Fruit fly (Drosophila melanogaster): Measurements from ENCODE around the gene lz.

lz gene

DNA sequence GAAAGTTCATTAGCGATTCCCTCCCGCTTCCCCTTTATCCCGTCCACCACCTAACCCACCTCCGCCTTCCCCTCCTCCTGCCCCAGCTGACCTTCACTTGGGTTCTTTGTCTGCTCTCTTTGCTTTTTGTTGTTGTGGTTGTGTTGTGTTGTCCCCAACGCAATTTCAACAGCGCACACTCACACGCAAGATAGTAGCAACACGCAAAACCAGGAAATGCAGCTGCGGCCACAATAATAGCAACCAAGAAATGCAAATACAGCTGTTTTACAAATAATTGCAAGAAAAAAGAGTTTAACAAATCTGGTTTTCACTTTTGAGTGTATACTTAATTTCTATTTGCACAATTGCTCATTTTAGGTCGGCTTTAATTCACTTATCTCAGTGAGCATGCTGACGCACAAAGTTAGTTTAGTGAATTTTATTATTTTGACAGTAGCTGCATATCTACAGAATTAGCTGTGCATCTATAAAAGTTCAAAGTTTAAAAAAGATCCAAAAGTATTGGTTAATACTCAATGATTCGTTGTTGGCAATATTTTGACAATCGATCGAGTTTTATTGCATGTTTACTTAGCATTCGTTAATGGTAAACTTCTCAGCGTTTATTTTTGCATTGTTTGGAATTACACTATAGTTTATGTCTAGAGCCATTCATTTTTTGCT, 33.1 kb upstream of the lz start (continued):
- TF ChIP-seq Sin3A (optimal IDR thresholded peaks at IDR 0.05) (no peak), CG7839 (tag; optimal IDR thresholded peaks at IDR 0.05) (peak; percentile 3), CG2116 (GFP tag; optimal IDR thresholded peaks at IDR 0.05) (no peak), CG6683 (GFP tag; optimal IDR thresholded peaks at IDR 0.05) (no peak), aop (GFP tag; IDR thresholded peaks at IDR 0.05) (no peak), Asciz (GFP tag; optimal IDR thresholded peaks at IDR 0.05) (peak; percentile 20), psq (GFP tag; optimal IDR thresholded peaks at IDR 0.05) (no peak), dan (GFP tag; IDR thresholded peaks at IDR 0.05) (no peak), fd64A (GFP tag; optimal IDR thresholded peaks at IDR 0.05) (no peak), disco-r (GFP tag; optimal IDR thresholded peaks at IDR 0.05) (no peak), Myb (GFP tag; optimal IDR thresholded peaks at IDR 0.05) (no peak), CG9932 (GFP tag; IDR thresholded peaks at IDR 0.05) (no peak; the same call in 1 of the 2 replicates), Doc3 (GFP tag; IDR thresholded peaks at IDR 0.05; ENCODE audit: partially characterized antibody) (no peak), fd96Cb (tag; optimal IDR thresholded peaks at IDR 0.05) (no peak), pros (GFP tag; optimal IDR thresholded peaks at IDR 0.05) (no peak), CG11695 (GFP tag; IDR thresholded peaks at IDR 0.05) (0 out of 3 replicates have a peak, but pooled peaks have one; percentile 34), tna (GFP tag; IDR thresholded peaks at IDR 0.05; ENCODE audit: partially characterized antibody) (no peak), CG13775 (GFP tag; optimal IDR thresholded peaks at IDR 0.05) (no peak), CG3838 (GFP tag; optimal IDR thresholded peaks at IDR 0.05) (no peak), tgo (GFP tag; IDR thresholded peaks at IDR 0.05) (peak; percentile 56), br (optimal IDR thresholded peaks at IDR 0.05) (no peak), CG1529 (GFP tag; optimal IDR thresholded peaks at IDR 0.05) (peak; percentile 5), chinmo (GFP tag; IDR thresholded peaks at IDR 0.05; ENCODE audit: partially characterized antibody) (no peak), Dip2 (GFP tag; IDR thresholded peaks at IDR 0.05) (no peak), ro (GFP tag; IDR thresholded peaks at IDR 0.05) (no peak), Sox100B (GFP tag; optimal IDR thresholded peaks at IDR 0.05) (peak; percentile 34), croc (GFP tag; conservative IDR thresholded peaks at IDR 0.05) (no peak; the same call in 2 of the 3 replicates), hb (GFP tag; IDR thresholded peaks at IDR 0.05; ENCODE audit: partially characterized antibody) (no peak), lmd (GFP tag; IDR thresholded peaks at IDR 0.05) (peak; percentile 29; the same call in 1 of the 2 replicates), lbe (GFP tag; optimal IDR thresholded peaks at IDR 0.05) (peak; percentile 13), Hr3 (GFP tag; optimal IDR thresholded peaks at IDR 0.05) (no peak), D19A (tag; optimal IDR thresholded peaks at IDR 0.05) (no peak), Nf-YB (GFP tag; optimal IDR thresholded peaks at IDR 0.05) (no peak), p53 (GFP tag; optimal IDR thresholded peaks at IDR 0.05) (no peak), Hey (tag; optimal IDR thresholded peaks at IDR 0.05) (no peak), seq (GFP tag; IDR thresholded peaks at IDR 0.05) (no peak), Nf-YC (tag; optimal IDR thresholded peaks at IDR 0.05) (no peak), CG8388 (GFP tag; optimal IDR thresholded peaks at IDR 0.05) (peak; percentile 11), fd3F (GFP tag; optimal IDR thresholded peaks at IDR 0.05) (no peak), CG16863 (GFP tag; optimal IDR thresholded peaks at IDR 0.05) (no peak), pb (GFP tag; optimal IDR thresholded peaks at IDR 0.05) (no peak), CG12104 (GFP tag; optimal IDR thresholded peaks at IDR 0.05) (no peak), tin (GFP tag; optimal IDR thresholded peaks at IDR 0.05) (peak; percentile 22), Sox102F (GFP tag; optimal IDR thresholded peaks at IDR 0.05) (peak; percentile 43), onecut (GFP tag; IDR thresholded peaks at IDR 0.05) (no peak), ato (GFP tag; IDR thresholded peaks at IDR 0.05; ENCODE audit: partially characterized antibody) (no peak), chn (GFP tag; optimal IDR thresholded peaks at IDR 0.05) (no peak), wor (GFP tag; IDR thresholded peaks at IDR 0.05) (peak; percentile 30; the same call in 1 of the 2 replicates), CG15514 (GFP tag; optimal IDR thresholded peaks at IDR 0.05) (no peak), CG18619 (GFP tag; optimal IDR thresholded peaks at IDR 0.05) (no peak), Hmx (GFP tag; optimal IDR thresholded peaks at IDR 0.05) (no peak)

Data from whole organism, embryonic.